Fruit fly (Drosophila melanogaster) whole organism, embryonic: ENCODE results near the gene CanB.

Experiments used
- CG11247 ChIP-seq: fragments of 200-800 bp; sonication (Bioruptor generic); IDR thresholded peaks from 2 replicates; pipeline ENCODE4 v1.3.6; 2022; ENCODE audit warnings: missing biosample characterization, missing genetic modification characterization
- CG14441 ChIP-seq: fragments of 200-800 bp; sonication (Bioruptor generic); IDR thresholded peaks from 2 replicates; pipeline ENCODE4 v1.3.6; 2022; ENCODE audit warnings: missing biosample characterization, missing genetic modification characterization
- CG15479 ChIP-seq: fragments of 200-800 bp; sonication (Bioruptor generic); optimal IDR thresholded peaks from 3 replicates; lab custom pipeline; 2019; ENCODE audit warnings: missing biosample characterization, mild to moderate bottlenecking, missing genetic modification characterization, moderate library complexity
- CG17361 ChIP-seq: fragments of 200-800 bp; sonication (Bioruptor generic); IDR thresholded peaks from 3 replicates; pipeline ENCODE4 v1.3.6; 2022; ENCODE audit warnings: missing biosample characterization, missing genetic modification characterization
- CG2202 ChIP-seq: fragments of 200-800 bp; sonication (Bioruptor generic); optimal IDR thresholded peaks from 2 replicates; lab custom pipeline; 2018; ENCODE audit warnings: missing biosample characterization, mild to moderate bottlenecking, missing genetic modification characterization
- CG2889 ChIP-seq: fragments of 200-800 bp; sonication (Bioruptor generic); IDR thresholded peaks from 3 replicates; pipeline ENCODE4 v1.3.6; 2022; ENCODE audit warnings: missing biosample characterization, missing genetic modification characterization
- CG32772 ChIP-seq: fragments of 200-800 bp; sonication (Bioruptor generic); IDR thresholded peaks from 2 replicates; pipeline ENCODE4 v1.3.6; 2022; ENCODE audit warnings: missing biosample characterization, missing genetic modification characterization
- CG33557 ChIP-seq: fragments of 200-800 bp; sonication (Bioruptor generic); optimal IDR thresholded peaks from 2 replicates; lab custom pipeline; 2019; ENCODE audit warnings: missing biosample characterization, mild to moderate bottlenecking, missing genetic modification characterization, moderate library complexity
- CG4617 ChIP-seq: fragments of 200-800 bp; sonication (Bioruptor generic); optimal IDR thresholded peaks from 3 replicates; lab custom pipeline; 2016; ENCODE audit warnings: missing biosample characterization, missing genetic modification characterization, borderline replicate concordance
- CG5953 ChIP-seq: fragments of 200-800 bp; sonication (Bioruptor generic); IDR thresholded peaks from 2 replicates; pipeline ENCODE4 v1.3.6; 2022; ENCODE audit warnings: missing biosample characterization, missing genetic modification characterization
- CG6791 ChIP-seq: fragments of 200-800 bp; sonication (Bioruptor generic); IDR thresholded peaks from 3 replicates; pipeline ENCODE4 v1.3.6; 2022; ENCODE audit warnings: missing biosample characterization, missing genetic modification characterization; ENCODE audit not compliant: partially characterized antibody
- CG7786 ChIP-seq: fragments of 200-800 bp; sonication (Bioruptor generic); optimal IDR thresholded peaks from 2 replicates; lab custom pipeline; 2016; ENCODE audit warnings: missing biosample characterization, missing genetic modification characterization
- CG7839 ChIP-seq: fragments of 200-800 bp; sonication (Bioruptor generic); optimal IDR thresholded peaks from 3 replicates; lab custom pipeline; 2018; ENCODE audit warnings: missing biosample characterization, mild to moderate bottlenecking, missing genetic modification characterization, moderate library complexity
- CG8388 ChIP-seq: fragments of 200-800 bp; sonication (Bioruptor generic); optimal IDR thresholded peaks from 2 replicates; lab custom pipeline; 2019; ENCODE audit warnings: missing biosample characterization, mild to moderate bottlenecking, missing genetic modification characterization, moderate library complexity
- CG8924 ChIP-seq: fragments of 200-800 bp; optimal IDR thresholded peaks from 3 replicates; lab custom pipeline; 2019; ENCODE audit warnings: missing biosample characterization, mild to moderate bottlenecking, missing genetic modification characterization, moderate library complexity
- CG9932 ChIP-seq: fragments of 200-800 bp; sonication (Bioruptor generic); IDR thresholded peaks from 2 replicates; pipeline ENCODE4 v1.3.6; 2022; ENCODE audit warnings: missing biosample characterization, missing genetic modification characterization
- CkIIα-i1 ChIP-seq: fragments of 200-800 bp; sonication (Bioruptor generic); IDR thresholded peaks from 2 replicates; pipeline ENCODE4 v1.3.6; 2022; ENCODE audit warnings: missing biosample characterization, missing genetic modification characterization
- CrebB ChIP-seq: fragments of 200-800 bp; sonication (Bioruptor generic); optimal IDR thresholded peaks from 3 replicates; lab custom pipeline; 2018; ENCODE audit warnings: missing biosample characterization, mild to moderate bottlenecking, missing genetic modification characterization
- D19B ChIP-seq: fragments of 200-800 bp; sonication (Bioruptor generic); optimal IDR thresholded peaks from 2 replicates; lab custom pipeline; 2017; ENCODE audit warnings: missing biosample characterization, mild to moderate bottlenecking, missing genetic modification characterization
- Deaf1 ChIP-seq: fragments of 200-800 bp; optimal IDR thresholded peaks from 3 replicates; lab custom pipeline; 2019; ENCODE audit warnings: missing biosample characterization, mild to moderate bottlenecking, missing genetic modification characterization, moderate library complexity
- Doc2 ChIP-seq: fragments of 200-800 bp; sonication (Bioruptor generic); IDR thresholded peaks from 2 replicates; pipeline ENCODE4 v1.3.6; 2022; ENCODE audit warnings: missing biosample characterization, missing genetic modification characterization
- Eip74EF ChIP-seq, 2 experiments: fragments of 200-800 bp in 1 of 2; fragments of >200 bp in 1 of 2; sonication (Bioruptor generic) in 1 of 2; optimal IDR thresholded peaks; 2 replicates each; lab custom pipeline; 2017 to 2019; ENCODE audit warnings: missing biosample characterization in 2 of 2, missing genetic modification characterization in 2 of 2, mild to moderate bottlenecking in 1 of 2, moderate library complexity in 1 of 2
- H2.0 ChIP-seq: fragments of 200-800 bp; sonication (Bioruptor generic); IDR thresholded peaks from 2 replicates; pipeline ENCODE4 v1.3.6; 2022; ENCODE audit warnings: missing biosample characterization, missing genetic modification characterization
- HLHmδ ChIP-seq: fragments of 200-800 bp; sonication (Bioruptor generic); optimal IDR thresholded peaks from 2 replicates; lab custom pipeline; 2018; ENCODE audit warnings: missing biosample characterization, mild to moderate bottlenecking, missing genetic modification characterization, moderate library complexity
- NfI ChIP-seq: fragments of 200-800 bp; sonication (Bioruptor generic); optimal IDR thresholded peaks from 3 replicates; lab custom pipeline; 2018; ENCODE audit warnings: missing biosample characterization, mild to moderate bottlenecking, missing genetic modification characterization, moderate library complexity
- Oaz ChIP-seq: fragments of 200-800 bp; sonication (Bioruptor generic); IDR thresholded peaks from 2 replicates; pipeline ENCODE4 v1.3.6; 2022; ENCODE audit warnings: missing biosample characterization, missing genetic modification characterization
- Rx ChIP-seq: fragments of 200-800 bp; sonication (Bioruptor generic); IDR thresholded peaks from 2 replicates; pipeline ENCODE4 v1.3.6; 2022; ENCODE audit warnings: missing biosample characterization, missing genetic modification characterization
- ato ChIP-seq: fragments of 200-800 bp; sonication (Bioruptor generic); IDR thresholded peaks from 2 replicates; pipeline ENCODE4 v1.3.6; 2022; ENCODE audit warnings: missing biosample characterization, missing genetic modification characterization; ENCODE audit not compliant: partially characterized antibody
- chm ChIP-seq: fragments of 200-800 bp; sonication (Bioruptor generic); IDR thresholded peaks from 2 replicates; pipeline ENCODE4 v1.3.6; 2022; ENCODE audit warnings: missing biosample characterization, missing genetic modification characterization
- dmrt11E ChIP-seq: fragments of 200-800 bp; sonication (Bioruptor generic); optimal IDR thresholded peaks from 3 replicates; lab custom pipeline; 2018; ENCODE audit warnings: missing biosample characterization, mild to moderate bottlenecking, missing genetic modification characterization, moderate library complexity
- dysf ChIP-seq: fragments of 200-800 bp; sonication (Bioruptor generic); IDR thresholded peaks from 3 replicates; pipeline ENCODE4 v1.3.6; 2022; ENCODE audit warnings: missing biosample characterization, missing genetic modification characterization
- eyg ChIP-seq: fragments of 200-800 bp; sonication (Bioruptor generic); optimal IDR thresholded peaks from 3 replicates; lab custom pipeline; 2016; ENCODE audit warnings: missing biosample characterization, missing genetic modification characterization
- gcm2 ChIP-seq: fragments of 200-800 bp; sonication (Bioruptor generic); optimal IDR thresholded peaks from 2 replicates; lab custom pipeline; 2016; ENCODE audit warnings: missing biosample characterization, missing genetic modification characterization
- grau ChIP-seq: fragments of 200-800 bp; optimal IDR thresholded peaks from 3 replicates; lab custom pipeline; 2019; ENCODE audit warnings: missing biosample characterization, mild to moderate bottlenecking, missing genetic modification characterization, moderate library complexity
- gt ChIP-seq: fragments of 200-800 bp; sonication (Bioruptor generic); IDR thresholded peaks from 2 replicates; pipeline ENCODE4 v1.3.6; 2022; ENCODE audit warnings: missing biosample characterization, missing genetic modification characterization
- hkb ChIP-seq, 2 experiments: fragments of 200-800 bp in 1 of 2; fragments of >200 bp in 1 of 2; sonication (Bioruptor generic) in 1 of 2; IDR thresholded peaks in 1 of 2; optimal IDR thresholded peaks in 1 of 2; 2 replicates each; pipeline versions ENCODE4 v1.3.6 to Lab custom; 2017 to 2022; ENCODE audit warnings: missing biosample characterization in 1 of 2, missing genetic modification characterization in 1 of 2
- mam ChIP-seq: fragments of 200-800 bp; sonication (Bioruptor generic); optimal IDR thresholded peaks from 3 replicates; lab custom pipeline; 2016; ENCODE audit warnings: missing biosample characterization, missing genetic modification characterization
- odd ChIP-seq: fragments of 200-800 bp; sonication (Bioruptor generic); optimal IDR thresholded peaks from 2 replicates; lab custom pipeline; 2017; ENCODE audit warnings: missing biosample characterization, mild to moderate bottlenecking, missing genetic modification characterization
- prd ChIP-seq, 3 experiments: fragments of >200 bp in 2 of 3; fragments of 200-800 bp in 1 of 3; sonication (Bioruptor generic) in 1 of 3; optimal IDR thresholded peaks in 2 of 3; IDR thresholded peaks in 1 of 3; 2 replicates in 2 of 3; 3 replicates in 1 of 3; pipeline versions ENCODE4 v1.3.6 to Lab custom; 2017 to 2022; ENCODE audit warnings: missing biosample characterization in 1 of 3, missing genetic modification characterization in 1 of 3
- ranshi ChIP-seq: fragments of 200-800 bp; sonication (Bioruptor generic); IDR thresholded peaks from 2 replicates; pipeline ENCODE4 v1.3.6; 2022; ENCODE audit warnings: missing biosample characterization, missing genetic modification characterization
- row ChIP-seq: fragments of 200-800 bp; sonication (Bioruptor generic); IDR thresholded peaks from 3 replicates; pipeline ENCODE4 v1.3.6; 2022; ENCODE audit warnings: missing biosample characterization, missing genetic modification characterization
- salm ChIP-seq: fragments of 200-800 bp; sonication (Bioruptor generic); optimal IDR thresholded peaks from 2 replicates; lab custom pipeline; 2018; ENCODE audit warnings: missing biosample characterization, mild to moderate bottlenecking, missing genetic modification characterization
- seq ChIP-seq: fragments of 200-800 bp; sonication (Bioruptor generic); IDR thresholded peaks from 2 replicates; pipeline ENCODE4 v1.3.6; 2022; ENCODE audit warnings: missing biosample characterization, missing genetic modification characterization
- slbo ChIP-seq: fragments of 200-800 bp; sonication (Bioruptor generic); IDR thresholded peaks from 2 replicates; pipeline ENCODE4 v1.3.6; 2022; ENCODE audit warnings: missing biosample characterization, missing genetic modification characterization
- so ChIP-seq: fragments of 200-800 bp; sonication (Bioruptor generic); IDR thresholded peaks from 3 replicates; pipeline ENCODE4 v1.3.6; 2022; ENCODE audit warnings: missing biosample characterization, missing genetic modification characterization
- sob ChIP-seq: fragments of 200-800 bp; sonication (Bioruptor generic); IDR thresholded peaks from 2 replicates; pipeline ENCODE4 v1.3.6; 2022; ENCODE audit warnings: missing biosample characterization, missing genetic modification characterization
- tin ChIP-seq: fragments of 200-800 bp; sonication (Bioruptor generic); optimal IDR thresholded peaks from 3 replicates; lab custom pipeline; 2016; ENCODE audit warnings: missing biosample characterization, missing genetic modification characterization
- unc-4 ChIP-seq: fragments of 200-800 bp; sonication (Bioruptor generic); IDR thresholded peaks from 2 replicates; pipeline ENCODE4 v1.3.6; 2022; ENCODE audit warnings: missing biosample characterization, missing genetic modification characterization; ENCODE audit not compliant: partially characterized antibody
- unpg ChIP-seq: fragments of 200-800 bp; sonication (Bioruptor generic); optimal IDR thresholded peaks from 3 replicates; lab custom pipeline; 2018; ENCODE audit warnings: missing biosample characterization, mild to moderate bottlenecking, missing genetic modification characterization, moderate library complexity
- zen2 ChIP-seq: fragments of 200-800 bp; sonication (Bioruptor generic); IDR thresholded peaks from 3 replicates; pipeline ENCODE4 v1.3.6; 2022; ENCODE audit warnings: missing biosample characterization, missing genetic modification characterization; ENCODE audit not compliant: partially characterized antibody

CanB gene

DNA sequence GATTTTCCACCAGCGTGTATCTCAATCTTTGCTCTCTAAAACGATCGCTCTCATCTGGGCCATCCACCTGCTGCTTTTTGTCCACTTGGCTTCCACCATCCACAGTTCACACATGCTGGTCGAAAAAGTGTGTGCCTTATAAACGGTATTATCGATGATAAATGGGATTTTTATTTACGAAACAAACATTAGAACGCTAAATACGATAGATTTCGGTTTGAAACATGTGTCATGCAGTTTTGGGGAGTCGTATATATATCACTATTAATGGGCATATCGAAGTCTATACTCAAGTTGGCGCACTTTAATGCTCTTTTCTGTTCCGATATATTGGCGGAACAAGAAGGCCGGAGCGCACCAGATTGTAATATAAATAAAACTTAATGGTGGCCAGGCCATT lies 24.7 kb downstream of the CanB start (continued):
- TF ChIP-seq gt (GFP tag; lab: Robert Waterston, UW): no peak
- TF ChIP-seq sob (GFP tag; lab: Robert Waterston, UW): 0 out of 2 replicates have a peak, but pooled peaks have one; percentile 10
- TF ChIP-seq so (GFP tag; lab: Robert Waterston, UW): no peak
- TF ChIP-seq Rx (GFP tag; lab: Robert Waterston, UW): no peak
- no peak for TF ChIP-seq CG8388
- no peak for TF ChIP-seq CG17361 (GFP tag; lab: Robert Waterston, UW)
- no peak for TF ChIP-seq seq (GFP tag; lab: Robert Waterston, UW)
- no peak for TF ChIP-seq unc-4 (GFP tag; lab: Robert Waterston, UW)
- TF ChIP-seq mam (GFP tag; lab: Kevin White, UChicago): peak; percentile 0
- no peak for TF ChIP-seq CG4617 (GFP tag; lab: Kevin White, UChicago)
- TF ChIP-seq Eip74EF (GFP tag; optimal IDR thresholded peaks at IDR 0.05; lab: Kevin White, UChicago): no peak
- no peak for TF ChIP-seq CG33557
- peak; percentile 57; the same call in 2 of the 3 replicates for TF ChIP-seq row (GFP tag; lab: Robert Waterston, UW)
- TF ChIP-seq D19B (GFP tag; lab: Kevin White, UChicago): peak; percentile 28
- no peak for TF ChIP-seq CkIIα-i1
- no peak for TF ChIP-seq CG8924 (tag; lab: Kevin White, UChicago)
- peak; percentile 30 for TF ChIP-seq CG7839
- peak; percentile 18 for TF ChIP-seq grau (tag; lab: Kevin White, UChicago)
- no peak for TF ChIP-seq zen2 (GFP tag; lab: Robert Waterston, UW)
- TF ChIP-seq Doc2 (GFP tag; lab: Robert Waterston, UW): no peak
- TF ChIP-seq H2.0 (GFP tag; lab: Robert Waterston, UW): no peak
- TF ChIP-seq HLHmδ: no peak
- TF ChIP-seq Oaz (GFP tag; lab: Robert Waterston, UW): no peak
- TF ChIP-seq CG2202: no peak
- TF ChIP-seq tin (GFP tag; lab: Kevin White, UChicago): no peak
- TF ChIP-seq CG14441: peak; percentile 39; the same call in 1 of the 2 replicates
- 0 out of 2 replicates have a peak, but pooled peaks have one; percentile 16 for TF ChIP-seq CG32772 (GFP tag; lab: Robert Waterston, UW)
- TF ChIP-seq eyg (GFP tag; lab: Kevin White, UChicago): no peak
- TF ChIP-seq CG15479 (GFP tag; lab: Kevin White, UChicago): no peak
- TF ChIP-seq odd (GFP tag; lab: Kevin White, UChicago): no peak
- no peak for TF ChIP-seq CG5953
- no peak for TF ChIP-seq dmrt11E (tag; lab: Kevin White, UChicago)
- no peak for TF ChIP-seq Deaf1 (tag; lab: Kevin White, UChicago)
- TF ChIP-seq unpg: peak; percentile 17
- peak; percentile 52; the same call in 1 of the 2 replicates for TF ChIP-seq slbo
- no peak for TF ChIP-seq NfI (GFP tag; lab: Kevin White, UChicago)
- TF ChIP-seq CG11247 (GFP tag; lab: Robert Waterston, UW): no peak
- TF ChIP-seq chm (GFP tag; lab: Robert Waterston, UW): no peak
- TF ChIP-seq ranshi (GFP tag; lab: Robert Waterston, UW): 0 out of 2 replicates have a peak, but pooled peaks have one; percentile 10
- peak; percentile 58; the same call in 2 of the 3 replicates for TF ChIP-seq dysf (GFP tag; lab: Robert Waterston, UW)
- no peak for TF ChIP-seq ato (GFP tag; lab: Robert Waterston, UW)
- TF ChIP-seq CG7786 (GFP tag; lab: Kevin White, UChicago): no peak
- peak; percentile 30; the same call in 1 of the 2 replicates for TF ChIP-seq CG9932 (GFP tag; lab: Robert Waterston, UW)
- TF ChIP-seq prd (optimal IDR thresholded peaks at IDR 0.05; lab: Kevin White, UChicago): no peak
- peak; percentile 36; the same call in 1 of the 3 replicates for TF ChIP-seq prd (GFP tag; IDR thresholded peaks at IDR 0.05; lab: Robert Waterston, UW)
- TF ChIP-seq gcm2 (GFP tag; lab: Kevin White, UChicago): no peak
- no peak for TF ChIP-seq CrebB (tag; lab: Kevin White, UChicago)
- no peak for TF ChIP-seq CG6791 (GFP tag; lab: Robert Waterston, UW)
- TF ChIP-seq hkb (optimal IDR thresholded peaks at IDR 0.05; lab: Kevin White, UChicago): no peak
- peak; percentile 19; the same call in 1 of the 2 replicates for TF ChIP-seq hkb (GFP tag; IDR thresholded peaks at IDR 0.05; lab: Robert Waterston, UW)
- TF ChIP-seq salm (tag; lab: Kevin White, UChicago): no peak
- TF ChIP-seq CG2889 (GFP tag; lab: Robert Waterston, UW): no peak
